Worm (Caenorhabditis elegans): ENCODE data around the gene cpg-8.

cpg-8 gene

ce11 chrV:4651480-4651879, 40.8 kb downstream of the cpg-8 start:
- peak; percentile 3 for TF ChIP-seq dpl-1 (GFP tag; optimal IDR thresholded peaks at IDR 0.05)
- no peak for TF ChIP-seq daf-8 (GFP tag; IDR thresholded peaks at IDR 0.05)
- no peak for TF ChIP-seq fkh-10 (GFP tag; optimal IDR thresholded peaks at IDR 0.05)
- no peak for TF ChIP-seq hmg-1.1 (GFP tag; IDR thresholded peaks at IDR 0.05)
- TF ChIP-seq nhr-28 (tag; optimal IDR thresholded peaks at IDR 0.05) = peak; percentile 61
- no peak for TF ChIP-seq mdt-29 (GFP tag; IDR thresholded peaks at IDR 0.05)
- no peak for TF ChIP-seq ceh-32 (tag; optimal IDR thresholded peaks at IDR 0.05; ENCODE audit: poor library complexity)
- peak; percentile 54 for TF ChIP-seq spr-1 (tag; optimal IDR thresholded peaks at IDR 0.05)
- peak; percentile 21 for TF ChIP-seq spr-3 (GFP tag; optimal IDR thresholded peaks at IDR 0.05)
- no peak for TF ChIP-seq set-16 (GFP tag; IDR thresholded peaks at IDR 0.05)
- no peak for TF ChIP-seq zip-11 (GFP tag; IDR thresholded peaks at IDR 0.05)
- TF ChIP-seq pha-4 (GFP tag; IDR thresholded peaks at IDR 0.05) = no peak
- TF ChIP-seq pha-4 (tag; optimal IDR thresholded peaks at IDR 0.05) = no peak
- peak; percentile 70 for TF ChIP-seq mxl-3 (GFP tag; optimal IDR thresholded peaks at IDR 0.05)
- TF ChIP-seq jun-1 (tag; optimal IDR thresholded peaks at IDR 0.05) = no peak
- TF ChIP-seq aha-1 (tag) = peak; percentile 35
- no peak for TF ChIP-seq ztf-11 (tag; optimal IDR thresholded peaks at IDR 0.05)
- TF ChIP-seq unc-62 (GFP tag; optimal IDR thresholded peaks at IDR 0.05 in 1 of 2) = peak in 1 of 2 experiments; percentile 5
- no peak for TF ChIP-seq unc-62 (tag; optimal IDR thresholded peaks at IDR 0.05)
- TF ChIP-seq nhr-48 (tag; optimal IDR thresholded peaks at IDR 0.05) = peak; percentile 68
- TF ChIP-seq attf-4 (tag; optimal IDR thresholded peaks at IDR 0.05) = no peak
- peak; percentile 58 for TF ChIP-seq hlh-11 (tag; optimal IDR thresholded peaks at IDR 0.05)
- no peak for TF ChIP-seq skn-1 (tag; optimal IDR thresholded peaks at IDR 0.05)
- no peak for TF ChIP-seq unc-130 (GFP tag; optimal IDR thresholded peaks at IDR 0.05)
- no peak for TF ChIP-seq arid-1 (GFP tag; conservative IDR thresholded peaks at IDR 0.05)
- 0 out of 2 replicates have a peak, but pooled peaks have one; percentile 12 for TF ChIP-seq dmd-6 (GFP tag; IDR thresholded peaks at IDR 0.05)

ce11 chrV:4649649-4650384, 42.4 kb downstream of the cpg-8 start:
- peak; percentile 50 for TF ChIP-seq aha-1 (tag)
- peak; percentile 56 for TF ChIP-seq set-16 (GFP tag; IDR thresholded peaks at IDR 0.05)
- no peak for TF ChIP-seq lin-39 (tag; optimal IDR thresholded peaks at IDR 0.05)
- peak; percentile 40; the same call in 1 of the 2 replicates for TF ChIP-seq egl-43 (GFP tag; IDR thresholded peaks at IDR 0.05)
- no peak for TF ChIP-seq hlh-30 (tag; optimal IDR thresholded peaks at IDR 0.05; ENCODE audit: insufficient read depth)
- TF ChIP-seq lin-13 (GFP tag; optimal IDR thresholded peaks at IDR 0.05) = no peak

- no peak for TF ChIP-seq nhr-42 (GFP tag; IDR thresholded peaks at IDR 0.05)
- TF ChIP-seq mxl-3 (GFP tag; optimal IDR thresholded peaks at IDR 0.05) = peak; percentile 33
- no peak for TF ChIP-seq lim-7 (GFP tag; IDR thresholded peaks at IDR 0.05)
Measured at ce11 chrV:4648527-4648926, 43.7 kb downstream of the cpg-8 start, which contains the start of gene F41F3.8. Gene F41F3.8, plus strand, starts transcription at chrV:4648827.

ce11 chrV:4647857-4648256, 44.4 kb downstream of the cpg-8 start, which contains the start of gene F41F3.3:
Gene F41F3.3, minus strand, starts transcription at chrV:4648239.
- no peak for TF ChIP-seq F10B5.3 (tag; optimal IDR thresholded peaks at IDR 0.05)
- TF ChIP-seq ceh-20 (GFP tag; IDR thresholded peaks at IDR 0.05) = no peak
- TF ChIP-seq ctbp-1 (GFP tag; IDR thresholded peaks at IDR 0.05) = no peak
- TF ChIP-seq nhr-77 (tag; optimal IDR thresholded peaks at IDR 0.05) = no peak
- TF ChIP-seq nhr-25 (tag; optimal IDR thresholded peaks at IDR 0.05; ENCODE audit: borderline replicate concordance, insufficient read depth) = no peak
- TF ChIP-seq ztf-11 (tag; optimal IDR thresholded peaks at IDR 0.05) = no peak
- peak; percentile 74 for TF ChIP-seq T26A8.4 (GFP tag; IDR thresholded peaks at IDR 0.05)
- TF ChIP-seq cey-2 (tag; optimal IDR thresholded peaks at IDR 0.05; ENCODE audit: borderline replicate concordance, insufficient read depth) = no peak
- TF ChIP-seq egl-43 (GFP tag; IDR thresholded peaks at IDR 0.05) = peak; percentile 82
- TF ChIP-seq aha-1 (tag) = peak; percentile 62
- peak; percentile 28 for TF ChIP-seq spr-1 (tag; optimal IDR thresholded peaks at IDR 0.05)
- TF ChIP-seq nhr-102 (tag; optimal IDR thresholded peaks at IDR 0.05) = peak; percentile 29
- peak; percentile 25 for TF ChIP-seq sdz-12 (GFP tag; optimal IDR thresholded peaks at IDR 0.05)
- TF ChIP-seq dmd-6 (GFP tag; IDR thresholded peaks at IDR 0.05) = no peak
- peak; percentile 38; the same call in 1 of the 2 replicates for TF ChIP-seq pha-4 (GFP tag; IDR thresholded peaks at IDR 0.05)
- TF ChIP-seq pha-4 (tag; optimal IDR thresholded peaks at IDR 0.05) = no peak
- TF ChIP-seq mdt-29 (GFP tag; IDR thresholded peaks at IDR 0.05) = no peak
- TF ChIP-seq spr-3 (GFP tag; optimal IDR thresholded peaks at IDR 0.05) = peak; percentile 10
- TF ChIP-seq set-16 (GFP tag; IDR thresholded peaks at IDR 0.05) = peak; percentile 99
- TF ChIP-seq hlh-11 (tag; optimal IDR thresholded peaks at IDR 0.05) = no peak
- no peak for TF ChIP-seq tra-1 (GFP tag; IDR thresholded peaks at IDR 0.05)
- no peak for TF ChIP-seq F49E8.2 (tag; optimal IDR thresholded peaks at IDR 0.05; ENCODE audit: borderline replicate concordance)
- no peak for TF ChIP-seq zfp-2 (tag; optimal IDR thresholded peaks at IDR 0.05)

Measured in whole organism, L4 larva.